Fruit fly (Drosophila melanogaster) whole organism, embryonic: Measurements from ENCODE around the gene CG11249.
A peak's percentile ranks its signal among the peaks of the same experiment; 100 is the strongest.

Source experiments
- Ada2b ChIP-seq: fragments of 200-800 bp; sonication (Bioruptor generic); IDR thresholded peaks from 2 replicates; pipeline ENCODE4 v1.3.6; 2022; ENCODE audit warnings: missing biosample characterization, missing genetic modification characterization
- B-H2 ChIP-seq: fragments of 200-800 bp; sonication (Bioruptor generic); optimal IDR thresholded peaks from 2 replicates; lab custom pipeline; 2018; ENCODE audit warnings: missing biosample characterization, mild to moderate bottlenecking, missing genetic modification characterization
- Bgb ChIP-seq: fragments of 200-800 bp; sonication (Bioruptor generic); IDR thresholded peaks from 2 replicates; pipeline ENCODE4 v1.3.6; 2022; ENCODE audit warnings: missing biosample characterization, missing genetic modification characterization; ENCODE audit not compliant: partially characterized antibody
- Blimp-1 ChIP-seq: fragments of 200-800 bp; sonication (Bioruptor generic); optimal IDR thresholded peaks from 3 replicates; lab custom pipeline; 2018; ENCODE audit warnings: missing biosample characterization, missing genetic modification characterization, mild to moderate bottlenecking, moderate library complexity, missing genetic modification reagents
- CG10209 ChIP-seq: fragments of 200-800 bp; sonication (Bioruptor generic); optimal IDR thresholded peaks from 3 replicates; lab custom pipeline; 2017; ENCODE audit warnings: missing biosample characterization, mild to moderate bottlenecking, missing genetic modification characterization, missing genetic modification reagents
- CG10267 ChIP-seq: fragments of 200-800 bp; sonication (Bioruptor generic); optimal IDR thresholded peaks from 2 replicates; lab custom pipeline; 2018; ENCODE audit warnings: missing biosample characterization, mild to moderate bottlenecking, missing genetic modification characterization, moderate library complexity
- CG10565 ChIP-seq: fragments of 200-800 bp; sonication (Bioruptor generic); optimal IDR thresholded peaks from 3 replicates; lab custom pipeline; 2016; ENCODE audit warnings: missing biosample characterization, mild to moderate bottlenecking, missing genetic modification characterization
- CG11456 ChIP-seq: fragments of 200-800 bp; sonication (Bioruptor generic); IDR thresholded peaks from 3 replicates; pipeline ENCODE4 v1.3.6; 2022; ENCODE audit warnings: missing biosample characterization, missing genetic modification characterization
- CG11723 ChIP-seq: fragments of 200-800 bp; sonication (Bioruptor generic); optimal IDR thresholded peaks from 2 replicates; lab custom pipeline; 2017; ENCODE audit warnings: missing biosample characterization, mild to moderate bottlenecking, missing genetic modification characterization
- CG12219 ChIP-seq: fragments of 200-800 bp; sonication (Bioruptor generic); optimal IDR thresholded peaks from 3 replicates; lab custom pipeline; 2018; ENCODE audit warnings: missing biosample characterization, mild to moderate bottlenecking, missing genetic modification characterization
- CG1233 ChIP-seq: fragments of 200-800 bp; sonication (Bioruptor generic); optimal IDR thresholded peaks from 4 replicates; lab custom pipeline; 2018; ENCODE audit warnings: missing biosample characterization, mild to moderate bottlenecking, missing genetic modification characterization
- CG12391 ChIP-seq: fragments of 200-800 bp; sonication (Bioruptor generic); optimal IDR thresholded peaks from 3 replicates; lab custom pipeline; 2018; ENCODE audit warnings: missing biosample characterization, mild to moderate bottlenecking, missing genetic modification characterization, moderate library complexity
- CG12659 ChIP-seq: fragments of 200-800 bp; sonication (Bioruptor generic); optimal IDR thresholded peaks from 3 replicates; lab custom pipeline; 2017; ENCODE audit warnings: mild to moderate bottlenecking, missing biosample characterization, missing genetic modification reagents, missing genetic modification characterization
- CG13424 ChIP-seq: fragments of 200-800 bp; sonication (Bioruptor generic); optimal IDR thresholded peaks from 2 replicates; lab custom pipeline; 2019; ENCODE audit warnings: missing biosample characterization, mild to moderate bottlenecking, missing genetic modification characterization, moderate library complexity
- CG15601 ChIP-seq: fragments of 200-800 bp; sonication (Bioruptor generic); optimal IDR thresholded peaks from 3 replicates; lab custom pipeline; 2019; ENCODE audit warnings: missing biosample characterization, mild to moderate bottlenecking, missing genetic modification characterization, moderate library complexity
- CG1603 ChIP-seq: fragments of 200-800 bp; sonication (Bioruptor generic); optimal IDR thresholded peaks from 2 replicates; lab custom pipeline; 2019; ENCODE audit warnings: missing biosample characterization, mild to moderate bottlenecking, missing genetic modification characterization, moderate library complexity
- CG2712 ChIP-seq: fragments of 200-800 bp; optimal IDR thresholded peaks from 3 replicates; lab custom pipeline; 2019; ENCODE audit warnings: missing biosample characterization, mild to moderate bottlenecking, missing genetic modification characterization, moderate library complexity
- CG3995 ChIP-seq: fragments of 200-800 bp; sonication (Bioruptor generic); optimal IDR thresholded peaks from 3 replicates; lab custom pipeline; 2016; ENCODE audit warnings: missing biosample characterization, missing genetic modification characterization
- CG4617 ChIP-seq: fragments of 200-800 bp; sonication (Bioruptor generic); optimal IDR thresholded peaks from 3 replicates; lab custom pipeline; 2016; ENCODE audit warnings: missing biosample characterization, missing genetic modification characterization, borderline replicate concordance
- CG5953 ChIP-seq: fragments of 200-800 bp; sonication (Bioruptor generic); IDR thresholded peaks from 2 replicates; pipeline ENCODE4 v1.3.6; 2022; ENCODE audit warnings: missing biosample characterization, missing genetic modification characterization
- CG6683 ChIP-seq: fragments of 200-800 bp; sonication (Bioruptor generic); optimal IDR thresholded peaks from 2 replicates; lab custom pipeline; 2017; ENCODE audit warnings: missing biosample characterization, mild to moderate bottlenecking, missing genetic modification characterization, missing genetic modification reagents
- CG6689 ChIP-seq: fragments of 200-800 bp; sonication (Bioruptor generic); IDR thresholded peaks from 2 replicates; pipeline ENCODE4 v1.3.6; 2022; ENCODE audit warnings: missing biosample characterization, missing genetic modification characterization
- CG6813 ChIP-seq: fragments of 200-800 bp; sonication (Bioruptor generic); optimal IDR thresholded peaks from 2 replicates; lab custom pipeline; 2017; ENCODE audit warnings: missing biosample characterization, missing genetic modification characterization, mild to moderate bottlenecking, moderate library complexity, missing genetic modification reagents
- CG7786 ChIP-seq: fragments of 200-800 bp; sonication (Bioruptor generic); optimal IDR thresholded peaks from 2 replicates; lab custom pipeline; 2016; ENCODE audit warnings: missing biosample characterization, missing genetic modification characterization
- CG9727 ChIP-seq: fragments of 200-800 bp; sonication (Bioruptor generic); optimal IDR thresholded peaks from 3 replicates; lab custom pipeline; 2017; ENCODE audit warnings: missing biosample characterization, mild to moderate bottlenecking, missing genetic modification characterization
- Dp ChIP-seq: fragments of 200-800 bp; sonication (Bioruptor generic); optimal IDR thresholded peaks from 2 replicates; lab custom pipeline; 2018; ENCODE audit warnings: missing biosample characterization, mild to moderate bottlenecking, missing genetic modification characterization, moderate library complexity
- Drgx ChIP-seq: fragments of 200-800 bp; sonication (Bioruptor generic); IDR thresholded peaks from 2 replicates; pipeline ENCODE4 v1.3.6; 2022; ENCODE audit warnings: missing biosample characterization, missing genetic modification characterization
- Hr39 ChIP-seq: fragments of >200 bp; optimal IDR thresholded peaks from 2 replicates; lab custom pipeline; 2017
- Nf-YA ChIP-seq: fragments of 200-800 bp; sonication (Bioruptor generic); IDR thresholded peaks from 2 replicates; pipeline ENCODE4 v1.3.6; 2022; ENCODE audit warnings: missing biosample characterization, missing genetic modification characterization
- Rfx ChIP-seq: fragments of 200-800 bp; sonication (Bioruptor generic); IDR thresholded peaks from 2 replicates; pipeline ENCODE4 v1.3.6; 2022; ENCODE audit warnings: missing biosample characterization, missing genetic modification characterization
- Trl ChIP-seq, 3 experiments: fragments of >200 bp in 2 of 3; fragments of 200-800 bp in 1 of 3; sonication (Bioruptor generic) in 1 of 3; optimal IDR thresholded peaks; 2 replicates in 1 of 3; 3 replicates in 2 of 3; lab custom pipeline; 2016 to 2017; ENCODE audit warnings: missing biosample characterization in 1 of 3, missing genetic modification characterization in 1 of 3
- bcd ChIP-seq: fragments of 200-800 bp; sonication (Bioruptor generic); optimal IDR thresholded peaks from 2 replicates; lab custom pipeline; 2017; ENCODE audit warnings: missing biosample characterization, mild to moderate bottlenecking, missing genetic modification characterization
- bsh ChIP-seq, 2 experiments: fragments of 200-800 bp; sonication (Bioruptor generic); optimal IDR thresholded peaks; 2 replicates each; lab custom pipeline; 2017 to 2018; ENCODE audit warnings: mild to moderate bottlenecking in 2 of 2, missing biosample characterization in 2 of 2, missing genetic modification characterization in 2 of 2, moderate library complexity in 1 of 2
- cg ChIP-seq: fragments of 200-800 bp; sonication (Bioruptor generic); optimal IDR thresholded peaks from 3 replicates; lab custom pipeline; 2019; ENCODE audit warnings: missing biosample characterization, mild to moderate bottlenecking, missing genetic modification characterization, moderate library complexity
- chinmo ChIP-seq: fragments of 200-800 bp; sonication (Bioruptor generic); IDR thresholded peaks from 4 replicates; pipeline ENCODE4 v1.3.6; 2022; ENCODE audit warnings: missing biosample characterization, missing genetic modification characterization; ENCODE audit not compliant: partially characterized antibody
- crc ChIP-seq: fragments of 200-800 bp; sonication (Bioruptor generic); optimal IDR thresholded peaks from 2 replicates; lab custom pipeline; 2016; ENCODE audit warnings: missing biosample characterization, missing genetic modification characterization
- hb ChIP-seq: fragments of 200-800 bp; sonication (Bioruptor generic); IDR thresholded peaks from 3 replicates; pipeline ENCODE4 v1.3.6; 2022; ENCODE audit warnings: missing biosample characterization, missing genetic modification characterization; ENCODE audit not compliant: partially characterized antibody
- knrl ChIP-seq: fragments of 200-800 bp; sonication (Bioruptor generic); IDR thresholded peaks from 3 replicates; pipeline ENCODE4 v1.3.6; 2022; ENCODE audit warnings: missing biosample characterization, missing genetic modification characterization; ENCODE audit not compliant: partially characterized antibody
- nau ChIP-seq: fragments of 200-800 bp; sonication (Bioruptor generic); optimal IDR thresholded peaks from 3 replicates; lab custom pipeline; 2017; ENCODE audit warnings: missing biosample characterization, mild to moderate bottlenecking, missing genetic modification characterization, missing genetic modification reagents
- oc ChIP-seq: fragments of 200-800 bp; sonication (Bioruptor generic); optimal IDR thresholded peaks from 2 replicates; lab custom pipeline; 2018; ENCODE audit warnings: missing biosample characterization, mild to moderate bottlenecking, missing genetic modification characterization, moderate library complexity
- ranshi ChIP-seq: fragments of 200-800 bp; sonication (Bioruptor generic); IDR thresholded peaks from 2 replicates; pipeline ENCODE4 v1.3.6; 2022; ENCODE audit warnings: missing biosample characterization, missing genetic modification characterization
- seq ChIP-seq: fragments of 200-800 bp; sonication (Bioruptor generic); IDR thresholded peaks from 2 replicates; pipeline ENCODE4 v1.3.6; 2022; ENCODE audit warnings: missing biosample characterization, missing genetic modification characterization
- sna ChIP-seq: fragments of 200-800 bp; sonication (Bioruptor generic); IDR thresholded peaks from 2 replicates; pipeline ENCODE4 v1.3.6; 2022; ENCODE audit warnings: missing biosample characterization, missing genetic modification characterization; ENCODE audit not compliant: partially characterized antibody
- ssp ChIP-seq: fragments of 200-800 bp; sonication (Bioruptor generic); IDR thresholded peaks from 2 replicates; pipeline ENCODE4 v1.3.6; 2022; ENCODE audit warnings: missing biosample characterization, missing genetic modification characterization
- stc ChIP-seq: fragments of 200-800 bp; sonication (Bioruptor generic); IDR thresholded peaks from 2 replicates; pipeline ENCODE4 v1.3.6; 2022; ENCODE audit warnings: missing biosample characterization, missing genetic modification characterization
- stwl ChIP-seq: fragments of 200-800 bp; sonication (Bioruptor generic); optimal IDR thresholded peaks from 3 replicates; lab custom pipeline; 2018; ENCODE audit warnings: missing biosample characterization, mild to moderate bottlenecking, missing genetic modification characterization, moderate library complexity
- tio ChIP-seq: fragments of 200-800 bp; sonication (Bioruptor generic); optimal IDR thresholded peaks from 2 replicates; lab custom pipeline; 2017; ENCODE audit warnings: missing biosample characterization, missing genetic modification characterization, inconsistent platforms
- tup ChIP-seq: fragments of 200-800 bp; sonication (Bioruptor generic); optimal IDR thresholded peaks from 2 replicates; lab custom pipeline; 2016; ENCODE audit warnings: missing biosample characterization, mild to moderate bottlenecking, missing genetic modification characterization, moderate library complexity
- zen2 ChIP-seq: fragments of 200-800 bp; sonication (Bioruptor generic); IDR thresholded peaks from 3 replicates; pipeline ENCODE4 v1.3.6; 2022; ENCODE audit warnings: missing biosample characterization, missing genetic modification characterization; ENCODE audit not compliant: partially characterized antibody

The CG11249 gene

DNA sequence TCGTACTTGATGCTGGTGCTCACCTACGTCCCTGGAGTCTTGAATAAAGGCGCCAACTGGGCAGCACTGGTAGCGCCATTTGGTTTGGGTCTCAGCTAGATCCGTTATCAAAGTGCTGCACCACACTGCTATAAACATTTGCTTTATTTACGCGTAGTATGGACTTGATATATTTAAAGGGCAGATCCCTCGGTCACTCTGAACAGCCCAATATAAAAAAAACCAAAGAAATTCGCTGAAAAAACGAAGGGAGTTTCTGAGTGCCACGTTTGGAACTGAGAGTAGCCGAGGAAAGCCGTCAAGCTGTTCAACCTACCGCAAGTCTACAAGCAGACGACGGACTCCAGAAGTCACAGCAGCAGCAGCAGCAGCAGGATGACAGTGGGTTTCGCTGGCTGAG, 31.1 kb upstream of the CG11249 start, which contains the start of gene Atox1 (continued):
- peak; percentile 30; the same call in 1 of the 2 replicates for TF ChIP-seq stc (GFP tag; lab: Robert Waterston, UW)
- TF ChIP-seq zen2 (GFP tag; lab: Robert Waterston, UW), result no peak
- peak; percentile 76 for TF ChIP-seq B-H2 (GFP tag; lab: Kevin White, UChicago)
- no peak for TF ChIP-seq Drgx (GFP tag; lab: Robert Waterston, UW)
- TF ChIP-seq Blimp-1 (GFP tag; lab: Kevin White, UChicago), result no peak
- no peak for TF ChIP-seq CG9727 (GFP tag; lab: Kevin White, UChicago)
- no peak for TF ChIP-seq bsh (GFP tag; optimal IDR thresholded peaks at IDR 0.05; lab: Kevin White, UChicago)
- no peak for TF ChIP-seq Trl (optimal IDR thresholded peaks at IDR 0.05; lab: Kevin White, UChicago)
- TF ChIP-seq Trl (GFP tag; optimal IDR thresholded peaks at IDR 0.05; lab: Kevin White, UChicago), result peak; percentile 32
- TF ChIP-seq CG1603 (tag; lab: Kevin White, UChicago), result peak; percentile 83
- TF ChIP-seq CG5953 (GFP tag; lab: Robert Waterston, UW), result no peak
- peak; percentile 37 for TF ChIP-seq Bgb (GFP tag; lab: Robert Waterston, UW)
- TF ChIP-seq bcd, result peak; percentile 57
- no peak for TF ChIP-seq tio
- TF ChIP-seq Rfx (GFP tag; lab: Robert Waterston, UW), result peak; percentile 82
- no peak for TF ChIP-seq Ada2b (GFP tag; lab: Robert Waterston, UW)
- TF ChIP-seq CG4617 (GFP tag; lab: Kevin White, UChicago), result peak; percentile 73
- TF ChIP-seq CG7786 (GFP tag; lab: Kevin White, UChicago), result peak; percentile 7
- peak; percentile 77 for TF ChIP-seq stwl (tag; lab: Kevin White, UChicago)
- no peak for TF ChIP-seq ssp (GFP tag; lab: Robert Waterston, UW)
- TF ChIP-seq hb (GFP tag; lab: Robert Waterston, UW), result no peak
- TF ChIP-seq cg (GFP tag; lab: Kevin White, UChicago), result no peak
- TF ChIP-seq CG6813 (GFP tag; lab: Kevin White, UChicago), result no peak
- TF ChIP-seq CG11456 (GFP tag; lab: Robert Waterston, UW), result peak; percentile 68; the same call in 2 of the 3 replicates
- peak; percentile 70 for TF ChIP-seq CG15601
- TF ChIP-seq crc, result no peak
- no peak for TF ChIP-seq seq (GFP tag; lab: Robert Waterston, UW)
- TF ChIP-seq CG3995 (GFP tag; lab: Kevin White, UChicago), result peak; percentile 1
- TF ChIP-seq nau (GFP tag; lab: Kevin White, UChicago), result no peak
- TF ChIP-seq tup, result no peak
- peak; percentile 48; the same call in 1 of the 3 replicates for TF ChIP-seq knrl
- peak; percentile 56 for TF ChIP-seq CG10267 (tag; lab: Kevin White, UChicago)
- TF ChIP-seq Nf-YA, result no peak
- no peak for TF ChIP-seq oc (tag; lab: Kevin White, UChicago)
- TF ChIP-seq CG10565 (GFP tag; lab: Kevin White, UChicago), result no peak
- peak; percentile 65 for TF ChIP-seq CG12659 (GFP tag; lab: Kevin White, UChicago)
- TF ChIP-seq CG2712 (tag; lab: Kevin White, UChicago), result peak; percentile 42
- TF ChIP-seq CG13424 (tag; lab: Kevin White, UChicago), result peak; percentile 15
- peak; percentile 42 for TF ChIP-seq CG1233 (GFP tag; lab: Kevin White, UChicago)
- no peak for TF ChIP-seq sna
- peak; percentile 35 for TF ChIP-seq CG12391 (tag; lab: Kevin White, UChicago)
- TF ChIP-seq CG10209 (GFP tag; lab: Kevin White, UChicago), result peak; percentile 27
- TF ChIP-seq ranshi (GFP tag; lab: Robert Waterston, UW), result no peak
- TF ChIP-seq Hr39 (lab: Kevin White, UChicago), result no peak
- no peak for TF ChIP-seq CG11723
- no peak for TF ChIP-seq CG12219 (GFP tag; lab: Kevin White, UChicago)
- peak; percentile 22 for TF ChIP-seq CG6683 (GFP tag; lab: Kevin White, UChicago)
- 0 out of 4 replicates have a peak, but pooled peaks have one; percentile 40 for TF ChIP-seq chinmo (GFP tag; lab: Robert Waterston, UW)
- peak; percentile 99 for TF ChIP-seq Dp (GFP tag; lab: Kevin White, UChicago)
- TF ChIP-seq CG6689 (GFP tag; lab: Robert Waterston, UW), result no peak
